Worm (Caenorhabditis elegans): Measurements from ENCODE around the gene atfs-1.

Gene atfs-1

DNA sequence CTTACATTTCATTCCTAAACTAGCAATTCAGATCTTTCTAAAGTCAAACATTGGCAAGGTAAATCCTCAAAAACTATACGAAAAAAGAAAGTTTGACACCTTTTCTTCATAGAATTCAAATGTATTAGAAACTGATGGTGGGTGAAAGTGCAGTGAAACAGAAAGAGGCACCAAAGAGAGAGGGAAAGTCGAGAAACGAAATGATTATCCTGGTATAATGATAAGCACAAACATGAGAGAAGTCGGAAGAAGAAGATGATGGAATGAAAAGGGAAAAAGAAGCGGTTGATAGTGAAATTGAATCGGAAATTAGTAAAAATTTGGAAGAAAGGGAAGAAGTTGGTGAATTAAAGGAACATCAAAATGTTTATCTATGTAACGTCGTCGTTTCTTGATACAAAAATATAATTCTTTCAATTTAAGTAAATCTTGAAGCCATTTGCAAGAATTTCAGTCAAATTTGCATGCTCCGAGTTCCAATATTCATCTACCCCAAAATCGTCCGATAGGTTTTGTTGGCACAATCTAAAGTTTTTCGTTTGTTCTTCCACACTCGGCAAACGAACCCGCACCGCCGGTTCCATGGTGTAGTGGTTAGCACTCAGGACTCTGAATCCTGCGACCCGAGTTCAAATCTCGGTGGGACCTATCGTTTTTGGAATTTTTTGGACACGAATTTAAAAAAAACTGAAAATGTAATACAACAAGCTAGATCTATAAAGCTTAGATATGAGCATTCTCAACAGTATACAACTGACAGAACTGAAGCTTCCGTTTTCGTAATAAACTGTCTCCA lies 37.5 kb downstream of the atfs-1 start:
- TF ChIP-seq blmp-1 (tag; optimal IDR thresholded peaks at IDR 0.05): peak; percentile 68
- no peak for TF ChIP-seq pha-4 (tag; optimal IDR thresholded peaks at IDR 0.05)
- no peak for TF ChIP-seq hlh-1 (tag; optimal IDR thresholded peaks at IDR 0.05)

- TF ChIP-seq nhr-76 (tag; optimal IDR thresholded peaks at IDR 0.05) (no peak), nhr-237 (tag; optimal IDR thresholded peaks at IDR 0.05) (no peak), unc-62 (GFP tag; optimal IDR thresholded peaks at IDR 0.05) (no peak), sptf-1 (tag; optimal IDR thresholded peaks at IDR 0.05) (no peak), snpc-4 (tag; optimal IDR thresholded peaks at IDR 0.05) (no peak)
Observed at ce11 chrV:14231656-14232055, 38.2 kb downstream of the atfs-1 start.

DNA sequence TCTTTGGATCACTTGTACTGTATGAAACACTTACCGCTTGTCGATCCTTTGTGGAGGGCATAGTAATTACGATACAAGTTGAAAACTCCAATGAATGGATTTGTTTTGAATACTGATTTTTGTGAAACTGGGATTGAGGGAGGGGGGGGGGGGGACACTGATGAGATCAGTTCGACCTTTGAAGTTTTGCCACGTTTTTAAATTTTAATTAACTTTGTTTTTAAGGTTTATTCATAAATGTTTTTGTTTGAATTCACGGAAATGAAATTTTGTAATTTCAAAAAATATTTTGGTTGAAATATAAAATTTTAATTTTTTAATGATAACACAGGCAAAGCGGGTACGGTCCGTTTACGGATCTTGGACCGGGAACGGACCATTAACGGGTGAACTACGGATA lies 42.5 kb downstream of the atfs-1 start, which contains the start of gene ent-3:
Gene ent-3, minus strand, starts transcription at position 101 of the 400 bp plus-strand sequence.
- TF ChIP-seq nhr-237 (tag; optimal IDR thresholded peaks at IDR 0.05): no peak
- no peak for TF ChIP-seq lin-32 (GFP tag; optimal IDR thresholded peaks at IDR 0.05)
- TF ChIP-seq ham-2 (GFP tag; optimal IDR thresholded peaks at IDR 0.05): no peak
- no peak for TF ChIP-seq nhr-2 (tag; optimal IDR thresholded peaks at IDR 0.05)
- TF ChIP-seq cnd-1 (tag; optimal IDR thresholded peaks at IDR 0.05): no peak
- no peak for TF ChIP-seq nhr-28 (tag; optimal IDR thresholded peaks at IDR 0.05)
- no peak for TF ChIP-seq elt-3 (tag; optimal IDR thresholded peaks at IDR 0.05)
- TF ChIP-seq mls-2 (tag; optimal IDR thresholded peaks at IDR 0.05): no peak

DNA sequence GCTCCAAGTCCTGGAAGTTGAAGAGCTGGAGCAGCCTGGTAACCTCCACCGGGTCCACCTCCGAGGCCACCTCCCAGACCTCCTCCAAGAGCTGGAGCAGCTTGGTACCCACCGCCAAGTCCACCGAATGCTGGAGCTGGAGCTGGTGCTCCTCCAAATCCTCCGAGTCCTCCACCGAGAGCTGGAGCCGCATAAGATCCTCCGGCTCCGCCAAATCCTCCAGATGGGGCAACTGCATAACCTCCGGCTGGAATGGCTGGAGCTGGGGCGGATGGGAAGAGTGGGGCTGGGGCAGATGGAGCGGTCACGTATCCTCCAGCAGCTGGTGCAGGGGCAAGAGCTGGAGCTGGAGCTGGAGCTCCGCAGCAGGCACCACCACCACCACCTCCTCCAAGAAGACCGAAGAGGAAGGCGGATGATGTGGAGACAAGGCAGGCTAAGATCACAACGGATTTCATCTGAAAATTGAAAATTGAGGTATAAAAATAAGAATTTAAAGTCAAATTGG lies 47.3 kb downstream of the atfs-1 start, which contains the start of gene K02E11.10:
Gene K02E11.10, minus strand, starts transcription at position 458 of the 508 bp plus-strand sequence.
- TF ChIP-seq flh-1 (GFP tag; optimal IDR thresholded peaks at IDR 0.05) (no peak), ceh-83 (GFP tag; optimal IDR thresholded peaks at IDR 0.05) (no peak), nhr-28 (tag; optimal IDR thresholded peaks at IDR 0.05) (no peak), ces-1 (GFP tag; optimal IDR thresholded peaks at IDR 0.05) (no peak), cnd-1 (tag; optimal IDR thresholded peaks at IDR 0.05) (no peak), elt-3 (tag; optimal IDR thresholded peaks at IDR 0.05) (no peak), lsy-2 (tag; optimal IDR thresholded peaks at IDR 0.05) (no peak)

- TF ChIP-seq tbx-8 (GFP tag; optimal IDR thresholded peaks at IDR 0.05): no peak
- no peak for TF ChIP-seq cnd-1 (tag; optimal IDR thresholded peaks at IDR 0.05)
- TF ChIP-seq ceh-43 (GFP tag; optimal IDR thresholded peaks at IDR 0.05): no peak
- TF ChIP-seq nhr-12 (tag; optimal IDR thresholded peaks at IDR 0.05): no peak
- TF ChIP-seq ceh-83 (GFP tag; optimal IDR thresholded peaks at IDR 0.05): no peak
- TF ChIP-seq nhr-2 (tag; optimal IDR thresholded peaks at IDR 0.05): no peak
- TF ChIP-seq M03D4.4 (tag; optimal IDR thresholded peaks at IDR 0.05): no peak
- TF ChIP-seq flh-1 (GFP tag; optimal IDR thresholded peaks at IDR 0.05): no peak
Observed at ce11 chrV:14243904-14244303, 50.4 kb downstream of the atfs-1 start, which contains the start of gene sre-7. Gene sre-7 (plus strand): TSS chrV:14244204.

- TF ChIP-seq nhr-12 (tag; optimal IDR thresholded peaks at IDR 0.05) (no peak), nhr-28 (tag; optimal IDR thresholded peaks at IDR 0.05) (no peak), hlh-1 (tag; optimal IDR thresholded peaks at IDR 0.05) (no peak)
Observed at ce11 chrV:14246761-14247160, 53.3 kb downstream of the atfs-1 start, which contains the start of gene K02E11.3. Gene K02E11.3 (minus strand): TSS chrV:14246861.

All from whole organism, mixed stage, embryonic.